Worm (Caenorhabditis elegans): Measurements from ENCODE around the gene F29G6.1.

F29G6.1 gene

DNA sequence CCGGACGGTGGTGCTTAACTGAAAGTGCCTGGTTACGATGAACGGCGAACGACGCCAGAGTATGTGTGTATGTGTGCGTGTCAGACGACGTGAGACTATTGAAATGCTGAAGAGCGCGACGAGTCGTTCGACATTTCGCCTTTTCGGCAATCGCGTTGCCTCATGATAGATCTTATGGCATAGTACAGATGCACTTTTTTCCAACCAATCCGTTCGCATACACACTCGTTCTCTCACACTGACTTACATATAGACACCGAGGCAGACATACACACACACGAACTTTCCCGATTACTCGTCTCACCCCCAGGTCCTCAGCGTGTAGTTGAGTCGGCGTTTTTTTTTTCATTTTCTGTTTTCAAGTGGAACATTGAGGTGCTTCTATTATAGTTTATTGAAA, 23.3 kb upstream of the F29G6.1 start:
- no peak for TF ChIP-seq hsf-1 (GFP tag; IDR thresholded peaks at IDR 0.05)
- TF ChIP-seq cebp-2 (GFP tag; IDR thresholded peaks at IDR 0.05): no peak
- TF ChIP-seq madf-3 (GFP tag; IDR thresholded peaks at IDR 0.05): no peak
- no peak for TF ChIP-seq ceh-79 (tag; optimal IDR thresholded peaks at IDR 0.05)
- peak; percentile 64 for TF ChIP-seq ceh-27 (GFP tag; optimal IDR thresholded peaks at IDR 0.05)
- no peak for TF ChIP-seq cebp-1 (GFP tag; IDR thresholded peaks at IDR 0.05)
- peak; percentile 0 for TF ChIP-seq cebp-1 (tag; optimal IDR thresholded peaks at IDR 0.05)
- TF ChIP-seq attf-5 (GFP tag; optimal IDR thresholded peaks at IDR 0.05): no peak
- TF ChIP-seq nfya-2 (GFP tag; IDR thresholded peaks at IDR 0.05): no peak
- 0 out of 2 replicates have a peak, but pooled peaks have one; percentile 14 for TF ChIP-seq F33H1.4 (GFP tag; IDR thresholded peaks at IDR 0.05)
- no peak for TF ChIP-seq dpl-1 (GFP tag; optimal IDR thresholded peaks at IDR 0.05)
- no peak for TF ChIP-seq akir-1 (GFP tag; optimal IDR thresholded peaks at IDR 0.05)
- 0 out of 2 replicates have a peak, but pooled peaks have one; percentile 17 for TF ChIP-seq attf-3 (GFP tag; conservative IDR thresholded peaks at IDR 0.05)
- 0 out of 2 replicates have a peak, but pooled peaks have one; percentile 17 for TF ChIP-seq madf-8 (GFP tag; conservative IDR thresholded peaks at IDR 0.05)
- no peak for TF ChIP-seq rec-8 (tag; optimal IDR thresholded peaks at IDR 0.05)
- TF ChIP-seq F57A8.1 (GFP tag; optimal IDR thresholded peaks at IDR 0.05): no peak
- no peak for TF ChIP-seq ztf-25 (GFP tag; IDR thresholded peaks at IDR 0.05)
- TF ChIP-seq sea-2 (GFP tag; IDR thresholded peaks at IDR 0.05): no peak

DNA sequence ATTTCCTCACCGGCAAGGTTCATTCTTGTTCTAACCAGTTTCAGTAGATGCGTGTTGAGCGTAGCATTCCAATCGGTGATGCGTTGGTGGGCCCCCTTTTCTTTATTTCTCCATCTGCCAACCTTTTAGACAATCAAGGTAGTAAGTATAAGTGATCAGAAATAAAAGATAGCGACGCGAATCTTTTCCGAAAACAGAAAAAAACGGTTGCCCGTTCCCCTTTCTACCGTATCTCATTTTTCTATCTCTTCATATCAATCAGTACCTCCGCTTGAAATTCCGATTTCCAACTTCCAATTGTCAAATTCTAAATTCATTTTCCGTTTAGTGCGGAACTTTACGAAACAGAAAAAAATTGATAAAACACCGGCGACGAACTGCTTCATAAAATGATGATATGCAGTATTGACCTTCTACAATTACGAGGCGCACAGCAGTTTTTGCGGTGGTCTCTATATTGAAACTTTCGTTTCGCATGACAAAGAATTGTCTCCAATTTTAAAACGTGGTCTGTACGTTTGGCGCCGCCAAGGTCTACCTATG, 22.7 kb upstream of the F29G6.1 start:
- TF ChIP-seq C06A6.2 (GFP tag; conservative IDR thresholded peaks at IDR 0.05) (no peak), lsl-1 (GFP tag; optimal IDR thresholded peaks at IDR 0.05) (no peak)

DNA sequence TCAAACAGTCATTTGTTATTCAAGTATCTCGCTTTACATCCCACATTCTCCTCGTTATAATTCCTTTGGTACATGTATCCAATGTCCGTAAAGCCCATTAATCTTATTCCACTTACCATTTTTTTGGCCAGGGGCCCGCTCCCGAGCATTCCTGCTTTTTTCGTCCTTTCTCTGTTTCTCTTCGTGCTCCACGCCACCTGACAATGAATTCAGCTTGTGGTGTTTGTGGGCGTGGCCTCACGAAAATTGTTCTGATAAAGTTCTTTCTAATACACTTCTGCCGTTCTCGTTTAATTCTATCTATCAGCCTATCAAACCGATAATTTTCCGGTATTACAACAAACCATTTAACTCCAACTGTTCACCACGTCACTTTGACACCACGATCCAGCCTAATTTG, 22.0 kb upstream of the F29G6.1 start:
- TF ChIP-seq sdz-38 (tag; optimal IDR thresholded peaks at IDR 0.05) (no peak), hmg-1.2 (GFP tag; IDR thresholded peaks at IDR 0.05) (peak; percentile 14; the same call in 1 of the 2 replicates), nhr-80 (tag; optimal IDR thresholded peaks at IDR 0.05) (peak; percentile 13)

DNA sequence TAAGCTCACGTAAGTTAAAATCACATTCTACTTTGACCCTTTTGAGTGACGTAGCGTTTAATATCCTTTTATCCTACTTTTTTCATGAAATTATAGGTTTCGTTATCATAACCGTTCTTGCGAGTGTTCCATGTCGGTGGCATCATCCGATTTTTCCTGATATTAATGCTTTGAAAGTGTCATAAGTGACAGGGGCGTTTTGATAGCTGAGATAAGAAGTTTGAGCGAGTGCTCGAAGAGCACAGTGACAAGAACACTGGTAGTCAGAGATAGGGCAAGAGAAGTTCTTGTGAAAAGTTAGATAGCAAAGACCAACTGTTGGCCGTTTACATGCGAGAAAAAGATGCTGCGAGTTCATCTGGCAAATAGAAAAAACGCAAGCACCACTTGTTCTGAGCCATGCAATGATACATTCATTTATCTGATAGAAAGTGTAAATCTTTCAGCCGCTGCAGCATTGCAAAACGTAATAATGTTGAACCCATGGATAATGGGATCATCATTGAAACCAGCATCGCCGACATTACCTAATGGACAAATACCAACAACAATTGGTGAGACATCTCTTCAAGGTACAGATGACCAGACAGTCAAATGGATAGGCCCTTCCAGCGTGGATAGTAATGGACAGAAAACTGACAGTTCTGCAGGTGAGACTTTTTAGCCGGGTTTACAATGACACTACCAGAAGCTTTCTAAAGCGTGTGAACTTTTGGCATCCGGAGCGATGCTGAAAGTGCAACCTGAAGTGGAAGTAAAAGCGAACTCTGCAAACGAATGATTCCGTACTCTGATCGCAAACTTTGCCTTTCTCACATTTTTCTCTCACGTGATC, 20.9 kb upstream of the F29G6.1 start:
- TF ChIP-seq Y53G8AR.9 (GFP tag; conservative IDR thresholded peaks at IDR 0.05) (0 out of 2 replicates have a peak, but pooled peaks have one; percentile 8), rpc-1 (optimal IDR thresholded peaks at IDR 0.05) (no peak), rpc-1 (tag; optimal IDR thresholded peaks at IDR 0.05) (no peak), fkh-3 (tag; optimal IDR thresholded peaks at IDR 0.05) (no peak), tbp1 (GFP tag; optimal IDR thresholded peaks at IDR 0.05) (peak; percentile 20), zfh-2 (GFP tag; conservative IDR thresholded peaks at IDR 0.05) (no peak), attf-3 (GFP tag; conservative IDR thresholded peaks at IDR 0.05) (no peak), gei-17 (GFP tag; optimal IDR thresholded peaks at IDR 0.05) (no peak), sdz-38 (tag; optimal IDR thresholded peaks at IDR 0.05) (no peak), atf-7 (tag; optimal IDR thresholded peaks at IDR 0.05) (peak; percentile 3), unc-62 (GFP tag; optimal IDR thresholded peaks at IDR 0.05) (peak; percentile 40), chd-7 (tag; optimal IDR thresholded peaks at IDR 0.05) (no peak), nhr-80 (tag; optimal IDR thresholded peaks at IDR 0.05) (peak; percentile 94), snpc-3.4 (tag; optimal IDR thresholded peaks at IDR 0.05) (no peak), egl-44 (GFP tag; IDR thresholded peaks at IDR 0.05) (no peak), ama-1 (optimal IDR thresholded peaks at IDR 0.05) (peak; percentile 48), ama-1 (GFP tag; optimal IDR thresholded peaks at IDR 0.05) (no peak), pbrm-1 (GFP tag; IDR thresholded peaks at IDR 0.05) (no peak), hlh-12 (tag; optimal IDR thresholded peaks at IDR 0.05) (no peak), hmg-1.2 (GFP tag; IDR thresholded peaks at IDR 0.05) (no peak), lag-1 (GFP tag; IDR thresholded peaks at IDR 0.05) (no peak), madf-8 (GFP tag; conservative IDR thresholded peaks at IDR 0.05) (no peak), C06A6.2 (GFP tag; conservative IDR thresholded peaks at IDR 0.05) (no peak), egrh-3 (GFP tag; IDR thresholded peaks at IDR 0.05) (no peak), ztf-22 (GFP tag; optimal IDR thresholded peaks at IDR 0.05) (peak; percentile 15), ztf-18 (tag; optimal IDR thresholded peaks at IDR 0.05) (no peak)

Data from whole organism, young adult.